Worm (Caenorhabditis elegans) whole organism, mixed stage, embryonic: ENCODE measurements around the gene srbc-19.

Source experiments
- M03D4.4 ChIP-seq: sonication (generic microtip); optimal IDR thresholded peaks from 2 replicates; lab custom pipeline; 2017; ENCODE audit warnings: mild to moderate bottlenecking, missing genetic modification characterization, missing compliant biosample characterization
- ceh-39 ChIP-seq: fragments of 150-350 bp; optimal IDR thresholded peaks from 2 replicates; lab custom pipeline; 2014; ENCODE audit warnings: missing biosample characterization, missing genetic modification characterization
- ces-1 ChIP-seq: fragments of 150-350 bp; optimal IDR thresholded peaks from 2 replicates; lab custom pipeline; 2014; ENCODE audit warnings: missing biosample characterization, missing genetic modification reagents, missing genetic modification characterization
- elt-3 ChIP-seq: fragments of 150-350 bp; optimal IDR thresholded peaks from 2 replicates; lab custom pipeline; 2014; ENCODE audit warnings: missing biosample characterization, missing genetic modification characterization
- lsy-2 ChIP-seq: fragments of 150-350 bp; optimal IDR thresholded peaks from 2 replicates; lab custom pipeline; 2014; ENCODE audit warnings: missing biosample characterization, missing genetic modification characterization
- nhr-12 ChIP-seq: fragments of 150-350 bp; optimal IDR thresholded peaks from 2 replicates; lab custom pipeline; 2014; ENCODE audit warnings: missing biosample characterization, missing genetic modification characterization
- nhr-237 ChIP-seq: fragments of 150-350 bp; optimal IDR thresholded peaks from 2 replicates; lab custom pipeline; 2014; ENCODE audit warnings: missing biosample characterization, missing genetic modification characterization
- nhr-28 ChIP-seq: fragments of 150-350 bp; optimal IDR thresholded peaks from 2 replicates; lab custom pipeline; 2014; ENCODE audit warnings: missing biosample characterization, missing genetic modification characterization
- nhr-76 ChIP-seq: sonication (generic microtip); optimal IDR thresholded peaks from 2 replicates; lab custom pipeline; 2017; ENCODE audit warnings: missing biosample characterization, missing genetic modification characterization
- unc-39 ChIP-seq: fragments of 150-350 bp; optimal IDR thresholded peaks from 2 replicates; lab custom pipeline; 2014; ENCODE audit warnings: missing biosample characterization, missing genetic modification characterization
- unc-62 ChIP-seq: fragments of 150-350 bp; optimal IDR thresholded peaks from 2 replicates; lab custom pipeline; 2014; ENCODE audit warnings: missing biosample characterization, missing genetic modification reagents, missing genetic modification characterization

ce11 chrV:2121910-2122362 lies 44.6 kb downstream of the srbc-19 start, which contains the start of gene F22F7.8:
- TF ChIP-seq nhr-28 (no peak), unc-39 (tag; lab: Kevin White, UChicago) (no peak), unc-62 (no peak), nhr-76 (tag; lab: Kevin White, UChicago) (no peak), elt-3 (tag; lab: Kevin White, UChicago) (no peak), ces-1 (GFP tag; lab: Kevin White, UChicago) (no peak), lsy-2 (tag; lab: Kevin White, UChicago) (no peak), nhr-237 (tag; lab: Kevin White, UChicago) (no peak), ceh-39 (tag; lab: Kevin White, UChicago) (no peak), M03D4.4 (tag; lab: Kevin White, UChicago) (no peak), nhr-12 (tag; lab: Kevin White, UChicago) (no peak)
